Worm (Caenorhabditis elegans): ENCODE data around the gene Y41D4A.4.

ce11 chrIV:1769074-1769473, 23.3 kb downstream of the Y41D4A.4 start:
- TF ChIP-seq unc-62 (GFP tag; optimal IDR thresholded peaks at IDR 0.05) (no peak), pag-3 (tag; optimal IDR thresholded peaks at IDR 0.05; ENCODE audit: borderline replicate concordance, insufficient read depth) (no peak), fkh-10 (GFP tag; optimal IDR thresholded peaks at IDR 0.05) (no peak), snpc-4 (tag; optimal IDR thresholded peaks at IDR 0.05) (no peak)
